Worm (Caenorhabditis elegans): ENCODE measurements around the gene K01D12.8.

K01D12.8 gene

DNA sequence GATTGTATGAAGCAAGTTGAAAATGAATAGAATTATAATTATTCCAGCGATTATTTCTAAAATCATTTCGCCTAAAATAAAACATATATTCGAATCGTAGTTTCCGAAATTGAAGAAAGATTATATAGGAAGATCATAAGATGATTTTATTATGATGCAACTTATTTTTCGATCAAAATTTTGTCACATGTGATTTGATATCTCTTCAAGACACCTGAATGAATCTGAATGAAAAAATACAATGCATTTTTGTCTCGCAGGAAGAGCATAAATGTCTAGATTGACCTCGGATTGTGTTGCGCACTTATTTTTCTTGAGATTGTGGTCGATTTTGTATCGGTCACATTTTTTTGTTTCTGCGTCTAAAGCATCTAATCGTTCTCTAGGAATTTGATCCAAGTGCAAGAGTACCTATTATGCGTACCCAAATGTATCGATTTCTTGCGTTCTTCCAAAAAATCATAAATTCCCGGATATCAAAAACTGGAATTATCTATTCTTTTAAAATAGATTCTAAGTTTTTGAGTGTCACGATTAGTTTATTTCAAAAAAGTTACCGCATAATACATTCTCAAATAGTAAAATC is 8.1 kb downstream of the K01D12.8 start, which contains the start of gene hrg-2:
Gene hrg-2, minus strand, starts transcription at position 98 of the 586 bp plus-strand sequence.
- no peak for TF ChIP-seq nhr-25 (tag; optimal IDR thresholded peaks at IDR 0.05)
- no peak for TF ChIP-seq lsy-12 (tag; optimal IDR thresholded peaks at IDR 0.05)
- TF ChIP-seq hmg-11 (tag; optimal IDR thresholded peaks at IDR 0.05), result no peak
- TF ChIP-seq mdl-1 (tag; optimal IDR thresholded peaks at IDR 0.05), result no peak
- no peak for TF ChIP-seq ZK546.5 (tag; optimal IDR thresholded peaks at IDR 0.05)
- no peak for TF ChIP-seq nhr-43 (tag; optimal IDR thresholded peaks at IDR 0.05; ENCODE audit: poor library complexity, severe bottlenecking)
- TF ChIP-seq lin-15B (tag; optimal IDR thresholded peaks at IDR 0.05), result no peak
- TF ChIP-seq ceh-16 (tag; optimal IDR thresholded peaks at IDR 0.05), result no peak
- TF ChIP-seq sea-2 (GFP tag; optimal IDR thresholded peaks at IDR 0.05), result no peak

DNA sequence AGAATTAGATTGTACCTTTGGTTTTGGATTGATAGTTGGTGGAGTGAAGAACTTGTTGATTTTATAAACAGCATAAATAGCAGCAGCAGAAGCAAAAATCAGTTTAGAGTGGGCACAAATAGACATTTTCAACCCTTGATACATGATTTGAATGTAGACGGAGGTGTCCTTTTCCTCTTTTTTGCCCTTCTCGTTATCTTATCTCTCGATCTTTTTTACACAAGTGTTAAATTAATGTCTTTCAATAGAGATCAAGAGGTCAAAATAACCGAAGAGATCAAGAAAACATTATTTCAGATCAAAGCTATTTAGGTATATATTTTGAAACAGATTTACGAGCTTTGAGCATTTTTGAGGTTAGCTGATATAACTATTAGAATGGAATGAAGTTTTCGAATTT is 9.5 kb downstream of the K01D12.8 start, which contains the start of gene cdr-7:
Gene cdr-7, minus strand, starts transcription at position 205 of the 400 bp plus-strand sequence.
- TF ChIP-seq pha-4 (tag; optimal IDR thresholded peaks at IDR 0.05) (no peak), mdl-1 (tag; optimal IDR thresholded peaks at IDR 0.05) (no peak), ZK546.5 (tag; optimal IDR thresholded peaks at IDR 0.05) (no peak), ceh-9 (tag; optimal IDR thresholded peaks at IDR 0.05) (no peak), mml-1 (tag; optimal IDR thresholded peaks at IDR 0.05) (no peak), nhr-25 (tag; optimal IDR thresholded peaks at IDR 0.05) (peak; percentile 41), elt-1 (tag; optimal IDR thresholded peaks at IDR 0.05) (peak; percentile 89), nhr-12 (tag; optimal IDR thresholded peaks at IDR 0.05) (no peak), elt-3 (tag; optimal IDR thresholded peaks at IDR 0.05) (peak in 1 of 3 experiments; percentile 45), lin-15B (tag; optimal IDR thresholded peaks at IDR 0.05) (no peak), sea-2 (GFP tag; optimal IDR thresholded peaks at IDR 0.05) (no peak)

- TF ChIP-seq nhr-12 (tag; optimal IDR thresholded peaks at IDR 0.05), result no peak
- no peak for TF ChIP-seq fos-1 (tag; optimal IDR thresholded peaks at IDR 0.05)
- TF ChIP-seq lin-39 (tag; optimal IDR thresholded peaks at IDR 0.05), result no peak
- TF ChIP-seq nhr-23 (tag; optimal IDR thresholded peaks at IDR 0.05), result no peak
- no peak for TF ChIP-seq fkh-2 (tag; optimal IDR thresholded peaks at IDR 0.05)
- TF ChIP-seq ama-1 (optimal IDR thresholded peaks at IDR 0.05), result no peak
- TF ChIP-seq ceh-28 (tag; optimal IDR thresholded peaks at IDR 0.05), result no peak
- TF ChIP-seq nhr-25 (tag; optimal IDR thresholded peaks at IDR 0.05), result no peak
- no peak for TF ChIP-seq nhr-237 (tag; optimal IDR thresholded peaks at IDR 0.05)
- no peak for TF ChIP-seq nhr-67 (tag; optimal IDR thresholded peaks at IDR 0.05)
- no peak for TF ChIP-seq nfya-1 (tag; optimal IDR thresholded peaks at IDR 0.05; ENCODE audit: insufficient read depth)
- TF ChIP-seq jun-1 (tag; optimal IDR thresholded peaks at IDR 0.05), result no peak
- TF ChIP-seq lsy-12 (tag; optimal IDR thresholded peaks at IDR 0.05), result no peak
- no peak for TF ChIP-seq snpc-4 (tag; optimal IDR thresholded peaks at IDR 0.05)
- TF ChIP-seq ceh-16 (tag; optimal IDR thresholded peaks at IDR 0.05), result no peak
- TF ChIP-seq elt-2 (tag; optimal IDR thresholded peaks at IDR 0.05), result no peak
- TF ChIP-seq elt-1 (tag; optimal IDR thresholded peaks at IDR 0.05), result no peak
Measured at ce11 chrV:12412321-12412720, 9.9 kb downstream of the K01D12.8 start.

DNA sequence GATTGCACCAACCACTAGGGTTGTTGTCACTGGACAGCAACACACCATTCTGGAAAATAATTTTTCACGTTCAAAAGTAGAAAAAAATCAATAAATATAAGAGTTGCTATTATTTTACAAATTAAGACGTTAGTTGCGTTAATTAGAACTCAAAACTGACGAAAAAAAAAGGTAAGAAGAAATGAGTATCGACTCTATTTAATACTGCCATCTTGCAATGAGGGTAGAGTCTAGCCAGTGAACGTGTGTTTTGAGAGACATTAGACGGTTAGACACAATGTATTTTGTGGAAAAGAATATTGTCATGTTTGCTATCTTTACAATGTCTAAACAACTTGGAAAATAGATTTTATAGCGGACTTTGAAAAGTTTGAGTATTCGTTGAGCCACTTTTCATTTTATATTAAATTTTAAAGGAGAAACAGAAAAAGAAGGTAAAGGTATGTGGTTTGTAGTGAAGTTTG is 11.2 kb downstream of the K01D12.8 start, which contains the start of gene cdr-6:
Gene cdr-6, minus strand, starts transcription at position 51 of the 464 bp plus-strand sequence.
- no peak for TF ChIP-seq egl-27 (tag; optimal IDR thresholded peaks at IDR 0.05)
- TF ChIP-seq elt-3 (tag; optimal IDR thresholded peaks at IDR 0.05), result no peak
- TF ChIP-seq nhr-43 (tag; optimal IDR thresholded peaks at IDR 0.05; ENCODE audit: poor library complexity, severe bottlenecking), result no peak
- no peak for TF ChIP-seq jun-1 (tag; optimal IDR thresholded peaks at IDR 0.05)
- TF ChIP-seq daf-12 (tag; optimal IDR thresholded peaks at IDR 0.05), result no peak
- peak; percentile 61 for TF ChIP-seq pha-4 (tag; optimal IDR thresholded peaks at IDR 0.05)
- peak; percentile 28 for TF ChIP-seq ceh-28 (tag; optimal IDR thresholded peaks at IDR 0.05)
- TF ChIP-seq nhr-23 (tag; optimal IDR thresholded peaks at IDR 0.05), result peak; percentile 9
- peak; percentile 63 for TF ChIP-seq pqm-1 (tag; optimal IDR thresholded peaks at IDR 0.05)
- TF ChIP-seq elt-2 (tag; optimal IDR thresholded peaks at IDR 0.05), result peak; percentile 46
- TF ChIP-seq fkh-10 (GFP tag; optimal IDR thresholded peaks at IDR 0.05), result no peak
- TF ChIP-seq ZK546.5 (tag; optimal IDR thresholded peaks at IDR 0.05), result no peak
- no peak for TF ChIP-seq nhr-67 (tag; optimal IDR thresholded peaks at IDR 0.05)
- no peak for TF ChIP-seq R02D3.7 (tag; optimal IDR thresholded peaks at IDR 0.05)
- no peak for TF ChIP-seq skn-1 (tag; optimal IDR thresholded peaks at IDR 0.05)
- TF ChIP-seq aly-2 (tag; optimal IDR thresholded peaks at IDR 0.05), result no peak
- no peak for TF ChIP-seq fkh-2 (tag; optimal IDR thresholded peaks at IDR 0.05)
- TF ChIP-seq nfya-1 (tag; optimal IDR thresholded peaks at IDR 0.05; ENCODE audit: insufficient read depth), result no peak
- no peak for TF ChIP-seq unc-39 (tag; optimal IDR thresholded peaks at IDR 0.05)
